Fruit fly (Drosophila melanogaster): ENCODE results near the gene yem.

Gene yem

dm6 chr3R:29157418-29158398 lies 35.0 kb upstream of the yem start, which contains the start of gene rdog (continued):
- TF ChIP-seq wor (GFP tag; IDR thresholded peaks at IDR 0.05) (no peak; the same call in 1 of the 2 replicates), ci (GFP tag; IDR thresholded peaks at IDR 0.05) (0 out of 3 replicates have a peak, but pooled peaks have one; percentile 6), Sin3A (optimal IDR thresholded peaks at IDR 0.05) (peak; percentile 33), Ssrp (tag; optimal IDR thresholded peaks at IDR 0.05) (peak; percentile 85), CG10366 (GFP tag; IDR thresholded peaks at IDR 0.05) (peak; percentile 28; the same call in 1 of the 2 replicates), lov (optimal IDR thresholded peaks at IDR 0.05) (no peak), lov (GFP tag; IDR thresholded peaks at IDR 0.05) (no peak), CG12659 (GFP tag; optimal IDR thresholded peaks at IDR 0.05) (peak; percentile 81), CHES-1-like (GFP tag; optimal IDR thresholded peaks at IDR 0.05) (peak; percentile 79), Mes4 (GFP tag; optimal IDR thresholded peaks at IDR 0.05) (peak; percentile 68), ERR (GFP tag; optimal IDR thresholded peaks at IDR 0.05) (peak; percentile 54), CG9215 (GFP tag; IDR thresholded peaks at IDR 0.05) (0 out of 2 replicates have a peak, but pooled peaks have one; percentile 37), disco-r (GFP tag; optimal IDR thresholded peaks at IDR 0.05) (peak; percentile 78), Blimp-1 (GFP tag; optimal IDR thresholded peaks at IDR 0.05) (peak; percentile 67), Hr39 (optimal IDR thresholded peaks at IDR 0.05) (no peak), chif (GFP tag; optimal IDR thresholded peaks at IDR 0.05) (peak; percentile 84 to 90), al (GFP tag; IDR thresholded peaks at IDR 0.05) (peak; percentile 27; the same call in 1 of the 2 replicates), Usf (GFP tag; optimal IDR thresholded peaks at IDR 0.05) (peak; percentile 56), CG12104 (GFP tag; optimal IDR thresholded peaks at IDR 0.05) (peak; percentile 78), pum (GFP tag; optimal IDR thresholded peaks at IDR 0.05) (peak; percentile 83), trem (tag; optimal IDR thresholded peaks at IDR 0.05) (peak; percentile 84), grau (tag; optimal IDR thresholded peaks at IDR 0.05) (peak; percentile 83), Xbp1 (GFP tag; optimal IDR thresholded peaks at IDR 0.05) (peak; percentile 84), danr (GFP tag; IDR thresholded peaks at IDR 0.05) (peak; percentile 32; the same call in 1 of the 2 replicates), z (GFP tag; IDR thresholded peaks at IDR 0.05) (no peak; the same call in 2 of the 3 replicates), CG17612 (GFP tag; IDR thresholded peaks at IDR 0.05) (no peak), CG17186 (GFP tag; optimal IDR thresholded peaks at IDR 0.05) (peak; percentile 46), amos (GFP tag; IDR thresholded peaks at IDR 0.05; ENCODE audit: partially characterized antibody) (peak; percentile 43; the same call in 1 of the 2 replicates), CG16863 (GFP tag; optimal IDR thresholded peaks at IDR 0.05) (peak; percentile 83), BtbVII (GFP tag; optimal IDR thresholded peaks at IDR 0.05) (peak; percentile 63), sc (optimal IDR thresholded peaks at IDR 0.05) (no peak), sc (GFP tag; optimal IDR thresholded peaks at IDR 0.05) (peak; percentile 62), Dp (GFP tag; optimal IDR thresholded peaks at IDR 0.05) (no peak), CG12155 (GFP tag; optimal IDR thresholded peaks at IDR 0.05) (peak; percentile 69), Xrp1 (GFP tag; IDR thresholded peaks at IDR 0.05) (no peak), HLH4C (GFP tag; IDR thresholded peaks at IDR 0.05; ENCODE audit: partially characterized antibody) (no peak), cad (GFP tag; optimal IDR thresholded peaks at IDR 0.05) (no peak), NFAT (GFP tag; IDR thresholded peaks at IDR 0.05) (peak; percentile 40; the same call in 1 of the 2 replicates), NC2α (GFP tag; optimal IDR thresholded peaks at IDR 0.05) (peak; percentile 58), CG11398 (GFP tag; optimal IDR thresholded peaks at IDR 0.05) (peak; percentile 72), ssp (GFP tag; IDR thresholded peaks at IDR 0.05) (peak; percentile 51; the same call in 1 of the 2 replicates), knrl (GFP tag; IDR thresholded peaks at IDR 0.05; ENCODE audit: partially characterized antibody) (no peak; the same call in 2 of the 3 replicates), CG17829 (tag; optimal IDR thresholded peaks at IDR 0.05) (peak; percentile 84), CG5245 (GFP tag; optimal IDR thresholded peaks at IDR 0.05) (peak; percentile 57), da (GFP tag; optimal IDR thresholded peaks at IDR 0.05) (peak; percentile 20), pros (GFP tag; optimal IDR thresholded peaks at IDR 0.05) (no peak), Hr51 (GFP tag; optimal IDR thresholded peaks at IDR 0.05) (peak; percentile 72 to 80), CG31224 (GFP tag; IDR thresholded peaks at IDR 0.05) (no peak; the same call in 1 of the 2 replicates), Atf6 (GFP tag; IDR thresholded peaks at IDR 0.05) (peak; percentile 82)

All from whole organism, embryonic.